Fruit fly (Drosophila melanogaster): ENCODE results near the gene Cox10.

The Cox10 gene

DNA sequence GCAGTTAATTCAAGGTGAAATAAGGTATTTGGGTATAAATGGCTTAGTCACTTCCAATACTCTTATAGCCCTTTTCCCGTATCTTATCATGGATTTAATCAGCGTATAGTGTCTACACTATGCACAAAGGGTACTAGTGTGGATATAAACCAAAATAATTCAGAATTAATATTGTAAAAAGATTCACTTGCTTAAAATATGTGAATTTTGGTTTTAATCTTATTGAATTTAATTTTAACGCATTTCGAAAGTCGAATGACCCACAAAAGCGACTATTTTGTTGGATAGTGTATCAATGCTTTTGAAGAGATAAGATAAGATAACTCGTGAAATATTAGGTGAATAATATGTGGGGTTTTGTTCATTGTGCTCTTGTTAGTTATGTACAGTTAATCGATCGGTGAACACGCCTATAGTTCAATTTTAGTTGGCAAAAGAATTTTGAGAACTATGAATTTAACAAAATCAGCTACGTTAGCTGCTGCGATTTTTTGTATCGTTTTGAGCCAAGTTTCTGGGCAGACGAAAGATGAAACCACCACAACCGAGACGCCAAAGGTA lies 50.7 kb downstream of the Cox10 start, which contains the start of gene CG5096 (continued):
- peak; percentile 84 for TF ChIP-seq schlank (tag; optimal IDR thresholded peaks at IDR 0.05)
- peak; percentile 51 for TF ChIP-seq Ets65A (GFP tag)
- TF ChIP-seq cas (GFP tag; IDR thresholded peaks at IDR 0.05) = peak; percentile 76; the same call in 1 of the 2 replicates
- TF ChIP-seq CG12299 (tag; optimal IDR thresholded peaks at IDR 0.05) = peak; percentile 90
- TF ChIP-seq ab (GFP tag; optimal IDR thresholded peaks at IDR 0.05) = no peak
- peak; percentile 83 for TF ChIP-seq CG17328 (GFP tag; IDR thresholded peaks at IDR 0.05)
- peak; percentile 55 for TF ChIP-seq jing (GFP tag; optimal IDR thresholded peaks at IDR 0.05)
- TF ChIP-seq CG14860 (GFP tag; IDR thresholded peaks at IDR 0.05; ENCODE audit: partially characterized antibody) = no peak
- peak; percentile 67 for TF ChIP-seq CG1647 (GFP tag; optimal IDR thresholded peaks at IDR 0.05)
- TF ChIP-seq CG3407 (GFP tag; optimal IDR thresholded peaks at IDR 0.05) = peak; percentile 49
- no peak for TF ChIP-seq Hr39 (optimal IDR thresholded peaks at IDR 0.05)
- peak; percentile 76 for TF ChIP-seq wor (GFP tag; IDR thresholded peaks at IDR 0.05)
- peak; percentile 53 for TF ChIP-seq CG9609 (GFP tag; optimal IDR thresholded peaks at IDR 0.05)
- TF ChIP-seq CG7963 (GFP tag; IDR thresholded peaks at IDR 0.05; ENCODE audit: partially characterized antibody) = no peak
- TF ChIP-seq Dad (GFP tag; optimal IDR thresholded peaks at IDR 0.05) = peak; percentile 51
- peak; percentile 52 for TF ChIP-seq CG10462 (GFP tag; optimal IDR thresholded peaks at IDR 0.05)
- peak; percentile 68 for TF ChIP-seq fu2 (GFP tag; optimal IDR thresholded peaks at IDR 0.05)
- TF ChIP-seq Sin3A (optimal IDR thresholded peaks at IDR 0.05) = no peak
- peak; percentile 79 for TF ChIP-seq CG9727 (GFP tag; optimal IDR thresholded peaks at IDR 0.05)
- TF ChIP-seq zfh1 (GFP tag; IDR thresholded peaks at IDR 0.05) = peak; percentile 87
- peak; percentile 90 for TF ChIP-seq BtbVII (GFP tag; optimal IDR thresholded peaks at IDR 0.05)
- TF ChIP-seq Nf-YB (GFP tag; optimal IDR thresholded peaks at IDR 0.05) = peak; percentile 74
- TF ChIP-seq Bgb (GFP tag; IDR thresholded peaks at IDR 0.05; ENCODE audit: partially characterized antibody) = no peak
- peak; percentile 85 for TF ChIP-seq ind (GFP tag; optimal IDR thresholded peaks at IDR 0.05)
- peak; percentile 86 for TF ChIP-seq CG17568 (GFP tag; optimal IDR thresholded peaks at IDR 0.05)
- TF ChIP-seq corto (GFP tag; optimal IDR thresholded peaks at IDR 0.05) = peak; percentile 27
- TF ChIP-seq CG32532 (GFP tag; IDR thresholded peaks at IDR 0.05) = peak; percentile 89
- peak; percentile 95 for TF ChIP-seq CG12769 (tag; optimal IDR thresholded peaks at IDR 0.05)
- TF ChIP-seq Blimp-1 (GFP tag; optimal IDR thresholded peaks at IDR 0.05) = peak; percentile 85
- peak; percentile 21 for TF ChIP-seq CG31388 (GFP tag; optimal IDR thresholded peaks at IDR 0.05)
- TF ChIP-seq CG6689 (GFP tag; IDR thresholded peaks at IDR 0.05) = peak; percentile 89
- TF ChIP-seq fd102C (GFP tag; optimal IDR thresholded peaks at IDR 0.05) = no peak
- peak; percentile 72; the same call in 1 of the 2 replicates for TF ChIP-seq sisA (GFP tag; IDR thresholded peaks at IDR 0.05)
- TF ChIP-seq CG10431 (GFP tag; optimal IDR thresholded peaks at IDR 0.05) = no peak
- no peak; the same call in 1 of the 2 replicates for TF ChIP-seq dimm (GFP tag; IDR thresholded peaks at IDR 0.05)
- TF ChIP-seq ken (GFP tag; IDR thresholded peaks at IDR 0.05) = peak; percentile 81; the same call in 2 of the 3 replicates
- no peak for TF ChIP-seq chinmo (GFP tag; IDR thresholded peaks at IDR 0.05; ENCODE audit: partially characterized antibody)
- TF ChIP-seq CG4328 (GFP tag; optimal IDR thresholded peaks at IDR 0.05) = peak; percentile 62
- no peak for TF ChIP-seq unc-4 (GFP tag; IDR thresholded peaks at IDR 0.05; ENCODE audit: partially characterized antibody)
- peak; percentile 80 for TF ChIP-seq Bteb2 (GFP tag; optimal IDR thresholded peaks at IDR 0.05)
- peak; percentile 93 for TF ChIP-seq so (GFP tag; IDR thresholded peaks at IDR 0.05)
- TF ChIP-seq MESR4 (GFP tag; optimal IDR thresholded peaks at IDR 0.05) = peak; percentile 26
- peak; percentile 80 for TF ChIP-seq CG7987 (GFP tag; optimal IDR thresholded peaks at IDR 0.05)
- TF ChIP-seq Dp (GFP tag; optimal IDR thresholded peaks at IDR 0.05) = no peak
- peak; percentile 50 for TF ChIP-seq cato (GFP tag; optimal IDR thresholded peaks at IDR 0.05; ENCODE audit: borderline replicate concordance)
- TF ChIP-seq YL-1 (GFP tag; optimal IDR thresholded peaks at IDR 0.05) = peak; percentile 35
- TF ChIP-seq CG9817 (tag; optimal IDR thresholded peaks at IDR 0.05) = peak; percentile 85
- no peak for TF ChIP-seq CG9797 (GFP tag; optimal IDR thresholded peaks at IDR 0.05)
- TF ChIP-seq CG16813 (GFP tag; IDR thresholded peaks at IDR 0.05; ENCODE audit: partially characterized antibody) = no peak
- no peak for TF ChIP-seq Doc2 (GFP tag; IDR thresholded peaks at IDR 0.05)

All from whole organism, embryonic.